Fruit fly (Drosophila melanogaster): ENCODE measurements around the gene Mms19.

DNA sequence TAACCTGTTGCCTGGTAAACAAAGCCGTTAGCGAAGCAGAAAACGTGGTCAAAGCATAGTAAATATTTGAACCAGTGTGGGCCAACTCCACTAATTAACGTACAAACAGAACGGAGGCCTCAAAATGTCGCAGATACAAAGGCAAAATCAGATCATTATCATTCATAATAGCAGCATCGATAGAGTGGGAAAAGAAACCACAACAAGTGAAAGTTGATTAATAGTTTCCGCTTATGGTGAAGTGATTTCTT is 24.3 kb upstream of the Mms19 start:
- TF ChIP-seq pan (optimal IDR thresholded peaks at IDR 0.05) (no peak), Dll (optimal IDR thresholded peaks at IDR 0.05) (no peak), CG8478 (optimal IDR thresholded peaks at IDR 0.05) (no peak)
